Fruit fly (Drosophila melanogaster) whole organism, larva: ENCODE measurements around the gene Ran.
"Not testable (repeated sequence)": the region's sequence is repeated elsewhere in the genome, so short reads cannot be mapped to it uniquely, and the experiment has no call there.

Experiments used
- noc ChIP-seq: fragments of 200-800 bp; sonication (Bioruptor generic); optimal IDR thresholded peaks from 3 replicates; lab custom pipeline; 2019; ENCODE audit warnings: missing biosample characterization, mild to moderate bottlenecking, missing genetic modification characterization, moderate library complexity

Gene Ran

DNA sequence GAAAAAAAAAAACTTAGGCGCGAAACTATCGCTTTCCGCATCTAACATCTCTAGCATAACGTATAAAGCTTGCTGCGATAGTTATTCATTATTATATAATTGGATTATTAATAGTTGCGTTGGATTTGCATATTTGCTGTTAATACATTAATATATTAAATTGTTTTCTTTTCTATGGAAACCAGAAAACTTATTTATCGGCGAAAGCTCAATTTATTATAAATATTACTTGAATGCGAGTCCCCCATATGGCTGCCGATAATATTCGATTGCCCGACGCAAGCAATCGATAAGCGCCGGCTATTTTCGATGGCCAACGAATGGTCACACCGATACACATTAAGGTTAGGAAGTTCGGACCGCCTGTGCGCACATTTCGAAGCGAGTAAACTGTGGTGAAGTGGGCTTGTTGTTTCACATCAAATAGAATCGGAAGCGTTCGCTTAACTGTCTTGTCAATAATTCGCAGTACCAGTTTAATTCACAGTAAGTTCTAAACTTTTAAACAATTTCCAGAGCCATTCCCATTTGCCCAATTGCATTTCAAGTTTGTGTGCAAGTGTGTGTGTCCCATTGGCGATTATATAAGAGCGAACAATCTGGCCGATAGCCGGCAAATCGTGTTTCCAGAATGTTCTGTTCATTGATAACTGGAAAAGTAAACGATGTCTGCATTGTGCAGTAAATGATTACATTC lies 40.2 kb downstream of the Ran start, which contains the start of gene Hsp60A:
Hsp60A (plus strand) TSS at position 335 of the 697 bp plus-strand sequence.
- peak; percentile 1 for TF ChIP-seq noc

dm6 chrX:11095973-11096372 lies 52.5 kb downstream of the Ran start, which contains the start of gene CG42249:
Gene CG42249, plus strand, starts transcription at chrX:11096273.
- TF ChIP-seq noc: not testable (repeated sequence)

DNA sequence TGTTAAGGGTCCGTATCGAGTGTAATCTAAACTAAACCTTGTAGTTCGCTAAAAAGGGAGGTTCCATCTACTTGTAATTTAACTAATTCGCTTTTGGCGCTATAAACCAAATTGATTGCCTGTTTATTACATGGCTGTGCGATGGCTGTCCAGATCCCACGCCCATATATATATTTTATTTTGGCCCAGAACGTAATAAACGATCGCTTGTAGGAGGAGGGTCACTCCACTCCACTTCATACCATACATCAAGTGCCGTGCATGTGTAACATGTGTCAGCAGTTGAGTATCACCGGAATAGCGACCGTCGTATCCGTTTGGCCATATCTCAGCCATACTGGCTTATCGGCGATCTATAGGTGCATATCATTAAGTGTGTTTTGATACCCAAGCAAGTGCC lies 53.2 kb downstream of the Ran start:
- TF ChIP-seq noc: no peak
